Fruit fly (Drosophila melanogaster) whole organism, prepupa: ENCODE data around the gene Ppt1.

Experiments used
- Blimp-1 ChIP-seq: fragments of 200-800 bp; sonication (Bioruptor generic); optimal IDR thresholded peaks from 3 replicates; lab custom pipeline; 2017; ENCODE audit warnings: missing biosample characterization, missing genetic modification characterization, mild to moderate bottlenecking, moderate library complexity, missing genetic modification reagents
- CG11902 ChIP-seq: fragments of 200-800 bp; sonication (Bioruptor generic); optimal IDR thresholded peaks from 3 replicates; lab custom pipeline; 2016; ENCODE audit warnings: missing biosample characterization, missing genetic modification characterization
- Gug ChIP-seq: fragments of 200-800 bp; sonication (Bioruptor generic); IDR thresholded peaks from 2 replicates; pipeline ENCODE4 v1.3.6; 2022; ENCODE audit warnings: missing biosample characterization, missing genetic modification characterization
- Hr38 ChIP-seq: sonication (Bioruptor generic); optimal IDR thresholded peaks from 2 replicates; lab custom pipeline; 2016; ENCODE audit warnings: missing biosample characterization, missing genetic modification characterization
- Sox14 ChIP-seq: fragments of 200-800 bp; sonication (Bioruptor generic); optimal IDR thresholded peaks from 3 replicates; lab custom pipeline; 2016; ENCODE audit warnings: missing biosample characterization, missing genetic modification characterization
- achi ChIP-seq: fragments of 200-800 bp; sonication (Bioruptor generic); optimal IDR thresholded peaks from 3 replicates; lab custom pipeline; 2016; ENCODE audit warnings: missing biosample characterization, missing genetic modification characterization
- acj6 ChIP-seq: fragments of 200-800 bp; sonication (Bioruptor generic); optimal IDR thresholded peaks from 3 replicates; lab custom pipeline; 2016; ENCODE audit warnings: missing biosample characterization, missing genetic modification characterization
- eg ChIP-seq: fragments of 200-800 bp; sonication (Bioruptor generic); IDR thresholded peaks from 3 replicates; pipeline ENCODE4 v1.3.6; 2022; ENCODE audit warnings: missing biosample characterization, missing genetic modification characterization
- fd59A ChIP-seq: fragments of 200-800 bp; sonication (Bioruptor generic); optimal IDR thresholded peaks from 2 replicates; lab custom pipeline; 2017; ENCODE audit warnings: missing biosample characterization, mild to moderate bottlenecking, missing genetic modification characterization, missing genetic modification reagents
- fkh ChIP-seq: fragments of 200-800 bp; sonication (Bioruptor generic); optimal IDR thresholded peaks from 3 replicates; lab custom pipeline; 2017; ENCODE audit warnings: missing biosample characterization, mild to moderate bottlenecking, missing genetic modification characterization, moderate library complexity
- lz ChIP-seq: fragments of 200-800 bp; sonication (Bioruptor generic); optimal IDR thresholded peaks from 3 replicates; lab custom pipeline; 2016; ENCODE audit warnings: missing biosample characterization, missing genetic modification characterization
- net ChIP-seq: fragments of 200-800 bp; sonication (Bioruptor generic); optimal IDR thresholded peaks from 3 replicates; lab custom pipeline; 2016; ENCODE audit warnings: missing biosample characterization, missing genetic modification characterization
- salr ChIP-seq, 2 experiments: fragments of 200-800 bp; sonication (Bioruptor generic); optimal IDR thresholded peaks; 3 replicates each; lab custom pipeline; 2016 to 2018; ENCODE audit warnings: missing biosample characterization in 2 of 2, missing genetic modification characterization in 2 of 2, mild to moderate bottlenecking in 1 of 2

DNA sequence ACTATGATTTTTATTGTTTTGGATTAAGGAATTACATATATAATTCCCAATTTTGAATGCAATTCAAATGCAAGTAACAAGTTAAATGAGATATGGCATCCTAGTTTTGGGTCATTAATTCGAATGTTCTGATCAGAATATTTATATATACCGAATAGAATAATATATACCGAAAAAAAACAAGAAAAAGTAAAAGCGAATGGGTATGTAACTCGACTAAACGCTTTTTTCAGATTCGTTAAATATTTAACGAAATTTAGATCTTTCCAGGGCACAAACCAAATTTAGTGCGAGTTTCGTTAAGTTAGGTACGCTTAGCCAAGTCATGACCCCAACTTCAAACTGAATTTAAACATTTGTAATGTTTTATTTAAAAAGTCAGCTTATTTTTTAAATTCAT, 31.5 kb upstream of the Ppt1 start:
- TF ChIP-seq CG11902 (GFP tag; lab: Kevin White, UChicago) (no peak), fkh (GFP tag; lab: Kevin White, UChicago) (no peak), achi (GFP tag; lab: Kevin White, UChicago) (no peak), Gug (GFP tag; lab: Robert Waterston, UW) (no peak), acj6 (GFP tag; lab: Kevin White, UChicago) (no peak), fd59A (no peak), eg (GFP tag; lab: Robert Waterston, UW) (no peak), Hr38 (no peak), Sox14 (GFP tag; lab: Kevin White, UChicago) (no peak), salr (GFP tag; optimal IDR thresholded peaks at IDR 0.05; lab: Kevin White, UChicago) (no peak), lz (GFP tag; lab: Kevin White, UChicago) (no peak), Blimp-1 (GFP tag; lab: Kevin White, UChicago) (no peak), net (no peak)
